Fruit fly (Drosophila melanogaster): ENCODE results near the gene CG31174.

Gene CG31174

dm6 chr3R:21828785-21829486 is 40.4 kb downstream of the CG31174 start:
- TF ChIP-seq CG10669 (GFP tag; optimal IDR thresholded peaks at IDR 0.05) (peak; percentile 65), fd59A (GFP tag; optimal IDR thresholded peaks at IDR 0.05) (peak; percentile 69), CG6854 (GFP tag; optimal IDR thresholded peaks at IDR 0.05) (no peak), Met (GFP tag; optimal IDR thresholded peaks at IDR 0.05) (peak; percentile 18), fd85E (GFP tag; optimal IDR thresholded peaks at IDR 0.05) (no peak), CG8319 (GFP tag; optimal IDR thresholded peaks at IDR 0.05) (peak; percentile 7), dsx (GFP tag; optimal IDR thresholded peaks at IDR 0.05; ENCODE audit: poor library complexity, severe bottlenecking) (peak; percentile 73), Hr38 (GFP tag; optimal IDR thresholded peaks at IDR 0.05) (no peak), CG11902 (GFP tag; optimal IDR thresholded peaks at IDR 0.05) (no peak), vri (GFP tag; optimal IDR thresholded peaks at IDR 0.05) (no peak), cyc (GFP tag; optimal IDR thresholded peaks at IDR 0.05) (peak; percentile 13), lz (GFP tag; optimal IDR thresholded peaks at IDR 0.05) (peak; percentile 0), CG4318 (GFP tag; optimal IDR thresholded peaks at IDR 0.05) (peak; percentile 90), CG31627 (GFP tag; optimal IDR thresholded peaks at IDR 0.05) (no peak), Smox (GFP tag; optimal IDR thresholded peaks at IDR 0.05) (no peak), fkh (GFP tag; optimal IDR thresholded peaks at IDR 0.05) (no peak), CG10631 (GFP tag; optimal IDR thresholded peaks at IDR 0.05) (peak; percentile 88), Eip93F (GFP tag; optimal IDR thresholded peaks at IDR 0.05) (no peak), net (GFP tag; optimal IDR thresholded peaks at IDR 0.05) (peak; percentile 84), CG9139 (GFP tag; optimal IDR thresholded peaks at IDR 0.05) (peak; percentile 64), Blimp-1 (GFP tag; optimal IDR thresholded peaks at IDR 0.05) (no peak), CG3919 (GFP tag; optimal IDR thresholded peaks at IDR 0.05) (peak; percentile 75), CG1621 (tag; optimal IDR thresholded peaks at IDR 0.05) (peak; percentile 60), pdm3 (GFP tag; optimal IDR thresholded peaks at IDR 0.05) (peak; percentile 67), CG8632 (GFP tag; optimal IDR thresholded peaks at IDR 0.05) (peak; percentile 40), CG6792 (GFP tag; optimal IDR thresholded peaks at IDR 0.05) (peak; percentile 64), CG8119 (GFP tag; IDR thresholded peaks at IDR 0.05) (peak; percentile 92), CG6163 (GFP tag; IDR thresholded peaks at IDR 0.05) (peak; percentile 82), Hr39 (GFP tag; optimal IDR thresholded peaks at IDR 0.05) (no peak), salr (GFP tag; optimal IDR thresholded peaks at IDR 0.05) (peak; percentile 22 to 77), CG11294 (GFP tag; IDR thresholded peaks at IDR 0.05) (peak; percentile 54; the same call in 1 of the 2 replicates), ss (GFP tag; optimal IDR thresholded peaks at IDR 0.05) (peak; percentile 54 to 59), CG16779 (tag; optimal IDR thresholded peaks at IDR 0.05) (peak; percentile 52), CG11762 (GFP tag; optimal IDR thresholded peaks at IDR 0.05; ENCODE audit: insufficient read depth) (peak; percentile 75), CG6276 (GFP tag; optimal IDR thresholded peaks at IDR 0.05) (peak; percentile 82), OdsH (GFP tag; optimal IDR thresholded peaks at IDR 0.05) (peak; percentile 81), Eip75B (GFP tag; optimal IDR thresholded peaks at IDR 0.05) (peak; percentile 64), CG34406 (GFP tag; optimal IDR thresholded peaks at IDR 0.05) (peak; percentile 57), Sox102F (GFP tag; optimal IDR thresholded peaks at IDR 0.05) (no peak), Lpt (GFP tag; optimal IDR thresholded peaks at IDR 0.05) (peak; percentile 84), Sox15 (GFP tag; optimal IDR thresholded peaks at IDR 0.05) (no peak), topi (GFP tag; optimal IDR thresholded peaks at IDR 0.05) (peak; percentile 1), achi (GFP tag; optimal IDR thresholded peaks at IDR 0.05) (peak; percentile 83), svp (GFP tag) (peak; percentile 50), spab (GFP tag; optimal IDR thresholded peaks at IDR 0.05) (peak; percentile 73), eg (GFP tag; IDR thresholded peaks at IDR 0.05) (peak; percentile 76), dac (GFP tag; optimal IDR thresholded peaks at IDR 0.05) (peak; percentile 78), Sox14 (GFP tag; optimal IDR thresholded peaks at IDR 0.05) (peak; percentile 52), acj6 (GFP tag; optimal IDR thresholded peaks at IDR 0.05) (peak; percentile 77), CG32006 (GFP tag; optimal IDR thresholded peaks at IDR 0.05) (peak; percentile 93), Gug (GFP tag; IDR thresholded peaks at IDR 0.05) (peak; percentile 80)

Measured in whole organism, prepupa.